Fruit fly (Drosophila melanogaster) whole organism, prepupa: ENCODE results near the gene euc.
A peak's percentile ranks its signal among the peaks of the same experiment; 100 is the strongest.

Experiments used
- Blimp-1 ChIP-seq: fragments of 200-800 bp; sonication (Bioruptor generic); optimal IDR thresholded peaks from 3 replicates; lab custom pipeline; 2017; ENCODE audit warnings: missing biosample characterization, missing genetic modification characterization, mild to moderate bottlenecking, moderate library complexity, missing genetic modification reagents
- CG10631 ChIP-seq: fragments of 200-800 bp; sonication (Bioruptor generic); optimal IDR thresholded peaks from 2 replicates; lab custom pipeline; 2016; ENCODE audit warnings: missing biosample characterization, missing genetic modification characterization
- CG10669 ChIP-seq: fragments of 200-800 bp; sonication (Bioruptor generic); optimal IDR thresholded peaks from 3 replicates; lab custom pipeline; 2018; ENCODE audit warnings: missing biosample characterization, mild to moderate bottlenecking, missing genetic modification characterization, moderate library complexity
- CG11294 ChIP-seq: fragments of 200-800 bp; sonication (Bioruptor generic); IDR thresholded peaks from 2 replicates; pipeline ENCODE4 v1.3.6; 2022; ENCODE audit warnings: missing biosample characterization, missing genetic modification characterization
- CG11762 ChIP-seq: fragments of 200-800 bp; sonication (Bioruptor generic); optimal IDR thresholded peaks from 3 replicates; lab custom pipeline; 2016; ENCODE audit warnings: missing biosample characterization, missing genetic modification characterization; ENCODE audit not compliant: insufficient read depth
- CG11902 ChIP-seq: fragments of 200-800 bp; sonication (Bioruptor generic); optimal IDR thresholded peaks from 3 replicates; lab custom pipeline; 2016; ENCODE audit warnings: missing biosample characterization, missing genetic modification characterization
- CG15336 ChIP-seq: fragments of 200-800 bp; sonication (Bioruptor generic); IDR thresholded peaks from 2 replicates; pipeline ENCODE4 v1.3.6; 2022; ENCODE audit warnings: missing biosample characterization, missing genetic modification characterization
- CG1621 ChIP-seq: fragments of 200-800 bp; sonication (Bioruptor generic); optimal IDR thresholded peaks from 3 replicates; lab custom pipeline; 2018; ENCODE audit warnings: missing biosample characterization, mild to moderate bottlenecking, missing genetic modification characterization
- CG16779 ChIP-seq: fragments of 200-800 bp; sonication (Bioruptor generic); optimal IDR thresholded peaks from 3 replicates; lab custom pipeline; 2017; ENCODE audit warnings: missing biosample characterization, mild to moderate bottlenecking, missing genetic modification characterization
- CG31627 ChIP-seq: fragments of 200-800 bp; sonication (Bioruptor generic); optimal IDR thresholded peaks from 3 replicates; lab custom pipeline; 2016; ENCODE audit warnings: missing biosample characterization, missing genetic modification characterization
- CG34406 ChIP-seq: fragments of 200-800 bp; sonication (Bioruptor generic); optimal IDR thresholded peaks from 3 replicates; lab custom pipeline; 2016; ENCODE audit warnings: missing biosample characterization, missing genetic modification characterization
- CG6163 ChIP-seq: fragments of 200-800 bp; sonication (Bioruptor generic); IDR thresholded peaks from 3 replicates; pipeline ENCODE4 v1.3.6; 2022; ENCODE audit warnings: missing biosample characterization, missing genetic modification characterization
- CG6276 ChIP-seq: fragments of 200-800 bp; sonication (Bioruptor generic); optimal IDR thresholded peaks from 2 replicates; lab custom pipeline; 2017; ENCODE audit warnings: missing biosample characterization, mild to moderate bottlenecking, missing genetic modification characterization
- CG6792 ChIP-seq: fragments of 200-800 bp; sonication (Bioruptor generic); optimal IDR thresholded peaks from 3 replicates; lab custom pipeline; 2016; ENCODE audit warnings: missing biosample characterization, missing genetic modification characterization
- CG6808 ChIP-seq: fragments of 200-800 bp; sonication (Bioruptor generic); optimal IDR thresholded peaks from 3 replicates; lab custom pipeline; 2017; ENCODE audit warnings: missing biosample characterization, missing genetic modification characterization, mild to moderate bottlenecking, moderate library complexity, missing genetic modification reagents
- CG6854 ChIP-seq: fragments of 200-800 bp; sonication (Bioruptor generic); optimal IDR thresholded peaks from 2 replicates; lab custom pipeline; 2017; ENCODE audit warnings: missing biosample characterization, mild to moderate bottlenecking, missing genetic modification characterization
- CG7368 ChIP-seq: fragments of 200-800 bp; sonication (Bioruptor generic); optimal IDR thresholded peaks from 3 replicates; lab custom pipeline; 2016; ENCODE audit warnings: missing biosample characterization, missing genetic modification characterization
- CG8119 ChIP-seq: fragments of 200-800 bp; sonication (Bioruptor generic); IDR thresholded peaks from 3 replicates; pipeline ENCODE4 v1.3.6; 2022; ENCODE audit warnings: missing biosample characterization, missing genetic modification characterization
- CG8632 ChIP-seq: fragments of 200-800 bp; sonication (Bioruptor generic); optimal IDR thresholded peaks from 3 replicates; lab custom pipeline; 2016; ENCODE audit warnings: missing biosample characterization, missing genetic modification characterization
- CG9139 ChIP-seq: fragments of 200-800 bp; sonication (Bioruptor generic); optimal IDR thresholded peaks from 3 replicates; lab custom pipeline; 2017; ENCODE audit warnings: missing biosample characterization, mild to moderate bottlenecking, missing genetic modification characterization
- Eip78C ChIP-seq: fragments of 200-800 bp; sonication (Bioruptor generic); peaks from one replicate; lab custom pipeline; 2016; ENCODE audit warnings: missing biosample characterization, missing genetic modification characterization
- Eip93F ChIP-seq: fragments of 200-800 bp; sonication (Bioruptor generic); optimal IDR thresholded peaks from 2 replicates; lab custom pipeline; 2016; ENCODE audit warnings: missing biosample characterization, mild to moderate bottlenecking, missing genetic modification characterization
- Ets21C ChIP-seq: fragments of 200-800 bp; sonication (Bioruptor generic); optimal IDR thresholded peaks from 3 replicates; lab custom pipeline; 2016; ENCODE audit warnings: missing biosample characterization, missing genetic modification characterization
- Ets96B ChIP-seq: fragments of 200-800 bp; optimal IDR thresholded peaks from 2 replicates; lab custom pipeline; 2019; ENCODE audit warnings: missing biosample characterization, mild to moderate bottlenecking, missing genetic modification characterization, moderate library complexity
- Gug ChIP-seq: fragments of 200-800 bp; sonication (Bioruptor generic); IDR thresholded peaks from 2 replicates; pipeline ENCODE4 v1.3.6; 2022; ENCODE audit warnings: missing biosample characterization, missing genetic modification characterization
- Hr38 ChIP-seq: sonication (Bioruptor generic); optimal IDR thresholded peaks from 2 replicates; lab custom pipeline; 2016; ENCODE audit warnings: missing biosample characterization, missing genetic modification characterization
- Hr39 ChIP-seq: fragments of 200-800 bp; sonication (Bioruptor generic); optimal IDR thresholded peaks from 2 replicates; lab custom pipeline; 2016; ENCODE audit warnings: missing biosample characterization, missing genetic modification characterization
- Lpt ChIP-seq: fragments of 200-800 bp; sonication (Bioruptor generic); optimal IDR thresholded peaks from 3 replicates; lab custom pipeline; 2016; ENCODE audit warnings: missing biosample characterization, missing genetic modification characterization
- Met ChIP-seq: fragments of 200-800 bp; sonication (Bioruptor generic); optimal IDR thresholded peaks from 3 replicates; lab custom pipeline; 2016; ENCODE audit warnings: missing biosample characterization, missing genetic modification characterization
- OdsH ChIP-seq: fragments of 200-800 bp; sonication (Bioruptor generic); optimal IDR thresholded peaks from 3 replicates; lab custom pipeline; 2016; ENCODE audit warnings: missing biosample characterization, missing genetic modification characterization
- Smox ChIP-seq: fragments of 200-800 bp; sonication (Bioruptor generic); optimal IDR thresholded peaks from 3 replicates; lab custom pipeline; 2016; ENCODE audit warnings: missing biosample characterization, missing genetic modification characterization
- Sox14 ChIP-seq: fragments of 200-800 bp; sonication (Bioruptor generic); optimal IDR thresholded peaks from 3 replicates; lab custom pipeline; 2016; ENCODE audit warnings: missing biosample characterization, missing genetic modification characterization
- achi ChIP-seq: fragments of 200-800 bp; sonication (Bioruptor generic); optimal IDR thresholded peaks from 3 replicates; lab custom pipeline; 2016; ENCODE audit warnings: missing biosample characterization, missing genetic modification characterization
- acj6 ChIP-seq: fragments of 200-800 bp; sonication (Bioruptor generic); optimal IDR thresholded peaks from 3 replicates; lab custom pipeline; 2016; ENCODE audit warnings: missing biosample characterization, missing genetic modification characterization
- dac ChIP-seq: fragments of 200-800 bp; sonication (Bioruptor generic); optimal IDR thresholded peaks from 2 replicates; lab custom pipeline; 2017; ENCODE audit warnings: missing biosample characterization, mild to moderate bottlenecking, missing genetic modification characterization
- dsx ChIP-seq: fragments of 200-800 bp; optimal IDR thresholded peaks from 3 replicates; lab custom pipeline; 2019; ENCODE audit warnings: missing biosample characterization, mild to moderate bottlenecking, missing genetic modification characterization, moderate library complexity; ENCODE audit not compliant: poor library complexity, severe bottlenecking
- eg ChIP-seq: fragments of 200-800 bp; sonication (Bioruptor generic); IDR thresholded peaks from 3 replicates; pipeline ENCODE4 v1.3.6; 2022; ENCODE audit warnings: missing biosample characterization, missing genetic modification characterization
- fd59A ChIP-seq: fragments of 200-800 bp; sonication (Bioruptor generic); optimal IDR thresholded peaks from 2 replicates; lab custom pipeline; 2017; ENCODE audit warnings: missing biosample characterization, mild to moderate bottlenecking, missing genetic modification characterization, missing genetic modification reagents
- fkh ChIP-seq: fragments of 200-800 bp; sonication (Bioruptor generic); optimal IDR thresholded peaks from 3 replicates; lab custom pipeline; 2017; ENCODE audit warnings: missing biosample characterization, mild to moderate bottlenecking, missing genetic modification characterization, moderate library complexity
- net ChIP-seq: fragments of 200-800 bp; sonication (Bioruptor generic); optimal IDR thresholded peaks from 3 replicates; lab custom pipeline; 2016; ENCODE audit warnings: missing biosample characterization, missing genetic modification characterization
- pdm3 ChIP-seq: fragments of 200-800 bp; sonication (Bioruptor generic); optimal IDR thresholded peaks from 3 replicates; lab custom pipeline; 2016; ENCODE audit warnings: missing biosample characterization, missing genetic modification characterization
- salr ChIP-seq, 2 experiments: fragments of 200-800 bp; sonication (Bioruptor generic); optimal IDR thresholded peaks; 3 replicates each; lab custom pipeline; 2016 to 2018; ENCODE audit warnings: missing biosample characterization in 2 of 2, missing genetic modification characterization in 2 of 2, mild to moderate bottlenecking in 1 of 2
- spab ChIP-seq: fragments of 200-800 bp; sonication (Bioruptor generic); optimal IDR thresholded peaks from 2 replicates; lab custom pipeline; 2017; ENCODE audit warnings: missing biosample characterization, mild to moderate bottlenecking, missing genetic modification characterization, missing genetic modification reagents
- ss ChIP-seq, 2 experiments: fragments of 200-800 bp; sonication (Bioruptor generic); optimal IDR thresholded peaks; 2 replicates in 1 of 2; 3 replicates in 1 of 2; lab custom pipeline; 2017 to 2018; ENCODE audit warnings: mild to moderate bottlenecking in 2 of 2, missing biosample characterization in 2 of 2, missing genetic modification characterization in 2 of 2, moderate library complexity in 1 of 2
- svp ChIP-seq: fragments of 200-800 bp; sonication (Bioruptor generic); peaks from one replicate; lab custom pipeline; 2016; ENCODE audit warnings: missing biosample characterization, missing genetic modification characterization
- topi ChIP-seq: fragments of 200-800 bp; sonication (Bioruptor generic); optimal IDR thresholded peaks from 3 replicates; lab custom pipeline; 2016; ENCODE audit warnings: missing biosample characterization, missing genetic modification characterization
- vri ChIP-seq: fragments of 200-800 bp; sonication (Bioruptor generic); optimal IDR thresholded peaks from 3 replicates; lab custom pipeline; 2016; ENCODE audit warnings: missing biosample characterization, mild to moderate bottlenecking, missing genetic modification characterization

The euc gene

DNA sequence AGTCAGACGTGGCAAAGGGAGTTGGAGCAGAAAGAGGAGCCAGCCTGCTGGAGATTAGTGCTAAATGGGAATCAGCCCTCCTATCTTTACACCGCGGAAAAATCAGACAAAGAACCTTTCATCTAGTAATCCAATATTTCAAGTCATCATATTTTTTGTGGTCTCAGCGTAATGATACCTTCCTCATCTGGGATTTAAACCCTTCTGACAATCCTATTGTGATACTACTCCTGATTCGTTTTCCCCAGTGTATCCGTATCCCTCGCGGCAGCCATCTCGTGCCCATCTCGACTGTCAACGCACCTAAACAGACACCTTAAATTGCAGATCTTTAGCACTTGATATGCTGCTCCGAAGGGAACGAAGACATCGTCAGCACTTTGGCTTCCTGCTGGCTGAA is 19.8 kb upstream of the euc start (continued):
- TF ChIP-seq eg (GFP tag; lab: Robert Waterston, UW) (no peak), Blimp-1 (GFP tag; lab: Kevin White, UChicago) (no peak), CG6276 (no peak), CG11294 (GFP tag; lab: Robert Waterston, UW) (no peak), CG8119 (GFP tag; lab: Robert Waterston, UW) (0 out of 3 replicates have a peak, but pooled peaks have one; percentile 25), Eip93F (no peak), CG34406 (GFP tag; lab: Kevin White, UChicago) (no peak), Lpt (no peak), acj6 (GFP tag; lab: Kevin White, UChicago) (peak; percentile 38), fd59A (GFP tag; lab: Kevin White, UChicago) (peak; percentile 47), Met (no peak), CG6854 (GFP tag; lab: Kevin White, UChicago) (no peak), CG8632 (GFP tag; lab: Kevin White, UChicago) (no peak), CG10669 (peak; percentile 47), Eip78C (GFP tag; lab: Kevin White, UChicago) (peak; percentile 79), salr (GFP tag; optimal IDR thresholded peaks at IDR 0.05; lab: Kevin White, UChicago) (peak; percentile 32 to 35), pdm3 (GFP tag; lab: Kevin White, UChicago) (peak; percentile 36), CG6163 (peak; percentile 77), Hr39 (GFP tag; lab: Kevin White, UChicago) (no peak), CG15336 (GFP tag; lab: Robert Waterston, UW) (no peak), Smox (GFP tag; lab: Kevin White, UChicago) (no peak), Ets96B (tag; lab: Kevin White, UChicago) (peak; percentile 68), Ets21C (GFP tag; lab: Kevin White, UChicago) (no peak), vri (GFP tag; lab: Kevin White, UChicago) (no peak), CG1621 (tag; lab: Kevin White, UChicago) (peak; percentile 18), CG6808 (peak; percentile 31), achi (GFP tag; lab: Kevin White, UChicago) (peak; percentile 47), CG7368 (peak; percentile 27), CG10631 (peak; percentile 50), svp (no peak), dac (no peak), Hr38 (GFP tag; lab: Kevin White, UChicago) (no peak), ss (GFP tag; optimal IDR thresholded peaks at IDR 0.05; lab: Kevin White, UChicago) (no peak), net (GFP tag; lab: Kevin White, UChicago) (peak; percentile 6), CG31627 (GFP tag; lab: Kevin White, UChicago) (peak; percentile 6), Gug (GFP tag; lab: Robert Waterston, UW) (peak; percentile 50)
- TF ChIP-seq, all 60 proteins: peak for 28

DNA sequence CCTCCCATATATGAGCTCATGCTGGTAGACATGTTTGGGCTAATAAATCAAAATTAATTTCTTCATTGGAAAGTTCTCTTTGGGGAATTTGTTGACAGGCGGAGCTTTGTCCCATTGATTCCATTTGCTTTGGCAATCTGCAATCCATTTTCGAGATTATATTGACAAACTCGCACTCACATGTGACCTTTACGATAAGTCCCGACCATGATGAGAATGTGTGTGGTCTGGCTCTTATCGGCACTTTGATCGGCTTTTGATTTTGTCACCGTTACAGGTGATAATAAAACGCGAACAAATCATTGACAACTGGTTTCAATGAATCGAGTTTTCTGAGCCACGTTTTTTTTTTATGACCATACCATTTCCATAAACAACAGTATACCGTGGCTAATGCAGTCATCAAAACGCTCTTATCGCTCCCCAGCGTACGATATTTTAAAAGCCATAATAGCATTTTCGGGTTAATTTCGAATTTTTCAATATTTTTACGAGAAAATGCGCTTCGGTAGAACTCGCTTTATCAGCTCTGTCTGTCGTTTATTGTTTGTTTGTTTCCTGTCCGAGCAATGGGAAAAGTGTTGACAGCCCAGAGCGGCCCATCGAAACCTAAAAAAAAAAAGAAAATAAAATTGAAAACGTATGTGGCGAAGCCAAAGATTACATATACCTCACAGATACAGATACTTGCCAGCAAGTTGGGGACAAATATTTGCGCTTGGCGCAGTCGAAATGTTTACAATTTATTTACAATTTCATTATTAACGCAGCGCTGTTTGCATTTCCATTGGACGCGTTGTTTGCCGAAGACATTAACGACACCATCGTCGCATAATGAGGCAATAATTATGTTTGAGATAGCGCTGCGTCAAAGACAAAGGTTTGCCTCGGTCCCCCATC is 19.0 kb upstream of the euc start:
- TF ChIP-seq CG6792 (GFP tag; lab: Kevin White, UChicago) (peak; percentile 32), CG6163 (peak; percentile 7; the same call in 1 of the 3 replicates), Eip78C (GFP tag; lab: Kevin White, UChicago) (peak; percentile 70), CG16779 (tag; lab: Kevin White, UChicago) (no peak), OdsH (GFP tag; lab: Kevin White, UChicago) (no peak), CG1621 (tag; lab: Kevin White, UChicago) (no peak), CG11902 (GFP tag; lab: Kevin White, UChicago) (no peak), acj6 (GFP tag; lab: Kevin White, UChicago) (no peak), CG10669 (no peak), Met (peak; percentile 13), topi (GFP tag; lab: Kevin White, UChicago) (no peak), CG11762 (GFP tag; lab: Kevin White, UChicago) (no peak), dsx (GFP tag; lab: Kevin White, UChicago) (no peak), CG9139 (GFP tag; lab: Kevin White, UChicago) (no peak), CG6276 (no peak), net (GFP tag; lab: Kevin White, UChicago) (peak; percentile 0), fkh (GFP tag; lab: Kevin White, UChicago) (peak; percentile 96), Ets21C (GFP tag; lab: Kevin White, UChicago) (no peak), Sox14 (no peak), CG31627 (GFP tag; lab: Kevin White, UChicago) (no peak), eg (GFP tag; lab: Robert Waterston, UW) (no peak), Smox (GFP tag; lab: Kevin White, UChicago) (peak; percentile 38), CG34406 (GFP tag; lab: Kevin White, UChicago) (peak; percentile 49), Gug (GFP tag; lab: Robert Waterston, UW) (no peak), achi (GFP tag; lab: Kevin White, UChicago) (no peak), Ets96B (tag; lab: Kevin White, UChicago) (no peak), CG8632 (GFP tag; lab: Kevin White, UChicago) (peak; percentile 59), spab (no peak)
